Fruit fly (Drosophila melanogaster): Measurements from ENCODE around the gene CG1737.
A peak's percentile ranks its signal among the peaks of the same experiment; 100 is the strongest.

Gene CG1737

DNA sequence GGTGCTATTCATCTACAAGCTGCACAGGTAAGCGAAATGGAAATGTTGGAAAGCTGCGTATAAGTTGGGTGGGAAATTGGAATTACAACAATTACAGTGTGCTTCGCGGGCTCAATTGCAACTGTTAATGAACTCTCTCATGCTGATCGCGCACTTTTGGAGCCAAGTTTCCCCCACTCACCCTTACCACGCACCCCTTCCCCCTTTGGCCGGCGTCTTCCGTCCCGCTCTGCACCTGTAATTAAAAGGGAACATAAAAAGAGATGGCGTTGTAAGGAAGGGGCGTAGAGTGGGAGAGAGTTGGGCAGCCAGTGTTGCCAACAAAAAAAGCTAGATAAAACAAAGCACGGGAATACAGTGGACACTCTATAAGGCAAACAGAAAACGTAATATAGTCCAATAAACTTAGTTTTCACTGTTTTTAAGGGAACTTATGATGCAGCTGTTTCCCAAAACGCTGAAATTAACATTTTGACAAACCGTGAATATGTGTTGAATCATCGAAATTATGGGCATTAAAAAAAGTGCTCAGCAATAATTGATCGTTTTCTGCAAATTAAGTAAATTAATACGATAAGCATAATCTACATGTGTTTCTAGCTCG, 9.6 kb upstream of the CG1737 start (continued):
- TF ChIP-seq dysf (GFP tag; IDR thresholded peaks at IDR 0.05) (0 out of 3 replicates have a peak, but pooled peaks have one; percentile 26), CG4404 (GFP tag; IDR thresholded peaks at IDR 0.05) (no peak), phol (tag; optimal IDR thresholded peaks at IDR 0.05) (peak; percentile 4), Asciz (GFP tag; optimal IDR thresholded peaks at IDR 0.05) (no peak), lola (GFP tag; optimal IDR thresholded peaks at IDR 0.05) (peak in 1 of 3 experiments; percentile 15), Oli (tag; optimal IDR thresholded peaks at IDR 0.05) (peak; percentile 20), CG12942 (GFP tag; optimal IDR thresholded peaks at IDR 0.05) (no peak), CG12659 (GFP tag; optimal IDR thresholded peaks at IDR 0.05) (peak; percentile 7), CTCF (GFP tag; optimal IDR thresholded peaks at IDR 0.05) (no peak), slou (GFP tag; optimal IDR thresholded peaks at IDR 0.05) (no peak), CG14667 (GFP tag; IDR thresholded peaks at IDR 0.05) (no peak), Dip3 (GFP tag; optimal IDR thresholded peaks at IDR 0.05) (no peak), CG6765 (GFP tag; optimal IDR thresholded peaks at IDR 0.05) (no peak), CG7556 (GFP tag; optimal IDR thresholded peaks at IDR 0.05) (peak; percentile 9), CG8290 (GFP tag; optimal IDR thresholded peaks at IDR 0.05) (no peak), CG8290 (tag; optimal IDR thresholded peaks at IDR 0.05) (peak in 1 of 2 experiments; percentile 2), gem (tag; optimal IDR thresholded peaks at IDR 0.05) (peak; percentile 43), bbx (GFP tag; IDR thresholded peaks at IDR 0.05; ENCODE audit: partially characterized antibody) (no peak), NFAT (GFP tag; IDR thresholded peaks at IDR 0.05) (no peak), CG13624 (GFP tag; optimal IDR thresholded peaks at IDR 0.05) (no peak), nmo (GFP tag; optimal IDR thresholded peaks at IDR 0.05) (peak; percentile 7), slbo (GFP tag; IDR thresholded peaks at IDR 0.05) (peak; percentile 29; the same call in 1 of the 2 replicates), CG7271 (tag; optimal IDR thresholded peaks at IDR 0.05) (no peak), sima (GFP tag; optimal IDR thresholded peaks at IDR 0.05) (no peak), CG3281 (GFP tag; optimal IDR thresholded peaks at IDR 0.05) (peak; percentile 1), grau (tag; optimal IDR thresholded peaks at IDR 0.05) (peak; percentile 87), CG13775 (GFP tag; optimal IDR thresholded peaks at IDR 0.05) (peak; percentile 21), nau (GFP tag; optimal IDR thresholded peaks at IDR 0.05) (no peak), ranshi (GFP tag; IDR thresholded peaks at IDR 0.05) (peak; percentile 12; the same call in 1 of the 2 replicates), gcm (GFP tag; optimal IDR thresholded peaks at IDR 0.05) (no peak), CG18619 (GFP tag; optimal IDR thresholded peaks at IDR 0.05) (peak; percentile 13), Ptx1 (GFP tag; IDR thresholded peaks at IDR 0.05) (peak; percentile 46; the same call in 1 of the 2 replicates), sens-2 (GFP tag; IDR thresholded peaks at IDR 0.05) (0 out of 2 replicates have a peak, but pooled peaks have one; percentile 10), Fer1 (GFP tag; optimal IDR thresholded peaks at IDR 0.05) (no peak), CG1832 (GFP tag; optimal IDR thresholded peaks at IDR 0.05) (peak; percentile 55), tup (GFP tag; optimal IDR thresholded peaks at IDR 0.05) (no peak), CoRest (tag; optimal IDR thresholded peaks at IDR 0.05) (no peak), chif (GFP tag; optimal IDR thresholded peaks at IDR 0.05) (peak in 1 of 2 experiments; percentile 11), Mad (GFP tag; optimal IDR thresholded peaks at IDR 0.05) (no peak), repo (GFP tag; optimal IDR thresholded peaks at IDR 0.05) (no peak), mam (GFP tag; optimal IDR thresholded peaks at IDR 0.05) (peak; percentile 13), CG18262 (tag; optimal IDR thresholded peaks at IDR 0.05) (peak; percentile 41), CG9437 (GFP tag; optimal IDR thresholded peaks at IDR 0.05) (peak; percentile 14), Awh (GFP tag; IDR thresholded peaks at IDR 0.05) (no peak), CG10431 (GFP tag; optimal IDR thresholded peaks at IDR 0.05) (no peak), CG2678 (tag; optimal IDR thresholded peaks at IDR 0.05) (peak; percentile 32), CG2120 (GFP tag; optimal IDR thresholded peaks at IDR 0.05) (peak; percentile 41), CG32532 (GFP tag; IDR thresholded peaks at IDR 0.05) (no peak), hb (GFP tag; IDR thresholded peaks at IDR 0.05; ENCODE audit: partially characterized antibody) (no peak), Fer2 (tag; optimal IDR thresholded peaks at IDR 0.05) (no peak)
